Fruit fly (Drosophila melanogaster): ENCODE measurements around the gene Gr22f.

Gr22f gene

dm6 chr2L:1715699-1716333 lies 40.4 kb downstream of the Gr22f start, which contains the start of gene frtz (continued):
- TF ChIP-seq unc-4 (GFP tag; IDR thresholded peaks at IDR 0.05; ENCODE audit: partially characterized antibody) (peak; percentile 82), CG42726 (GFP tag; IDR thresholded peaks at IDR 0.05; ENCODE audit: partially characterized antibody) (peak; percentile 82), CG12769 (tag; optimal IDR thresholded peaks at IDR 0.05) (no peak), gsb (GFP tag; IDR thresholded peaks at IDR 0.05) (no peak), CG4854 (GFP tag; optimal IDR thresholded peaks at IDR 0.05) (no peak), CG1792 (GFP tag; optimal IDR thresholded peaks at IDR 0.05) (no peak), CG11504 (tag; optimal IDR thresholded peaks at IDR 0.05) (peak; percentile 89), CG1647 (GFP tag; optimal IDR thresholded peaks at IDR 0.05) (no peak), insv (GFP tag; optimal IDR thresholded peaks at IDR 0.05) (no peak), shn (GFP tag; optimal IDR thresholded peaks at IDR 0.05) (no peak), nmo (GFP tag; optimal IDR thresholded peaks at IDR 0.05) (peak; percentile 32), sisA (GFP tag; IDR thresholded peaks at IDR 0.05) (no peak), jigr1 (GFP tag; IDR thresholded peaks at IDR 0.05) (no peak), wdn (GFP tag; IDR thresholded peaks at IDR 0.05) (0 out of 2 replicates have a peak, but pooled peaks have one; percentile 9), peb (GFP tag; IDR thresholded peaks at IDR 0.05) (no peak), BEAF-32 (GFP tag; optimal IDR thresholded peaks at IDR 0.05) (peak; percentile 92), btn (GFP tag; optimal IDR thresholded peaks at IDR 0.05) (no peak), CG13287 (GFP tag; IDR thresholded peaks at IDR 0.05; ENCODE audit: partially characterized antibody) (peak; percentile 89), CG4707 (GFP tag; optimal IDR thresholded peaks at IDR 0.05) (no peak), Six4 (GFP tag; optimal IDR thresholded peaks at IDR 0.05) (no peak), sug (tag; optimal IDR thresholded peaks at IDR 0.05) (peak; percentile 46), gcm2 (GFP tag; optimal IDR thresholded peaks at IDR 0.05) (no peak), crol (GFP tag; IDR thresholded peaks at IDR 0.05) (no peak), fd96Cb (tag; optimal IDR thresholded peaks at IDR 0.05) (no peak), CG6254 (GFP tag; optimal IDR thresholded peaks at IDR 0.05) (no peak), CG17612 (GFP tag; IDR thresholded peaks at IDR 0.05) (no peak), danr (GFP tag; IDR thresholded peaks at IDR 0.05) (no peak), MBD-R2 (GFP tag; IDR thresholded peaks at IDR 0.05) (peak; percentile 79), pzg (GFP tag; optimal IDR thresholded peaks at IDR 0.05) (peak; percentile 87), CG4424 (GFP tag; optimal IDR thresholded peaks at IDR 0.05) (no peak), Adf1 (GFP tag; IDR thresholded peaks at IDR 0.05) (no peak), lab (GFP tag; optimal IDR thresholded peaks at IDR 0.05) (no peak), CHES-1-like (GFP tag; optimal IDR thresholded peaks at IDR 0.05) (peak; percentile 29), HLHmδ (GFP tag; optimal IDR thresholded peaks at IDR 0.05) (peak; percentile 3), ci (GFP tag; IDR thresholded peaks at IDR 0.05) (peak; percentile 41; the same call in 2 of the 3 replicates), Aef1 (GFP tag; IDR thresholded peaks at IDR 0.05) (no peak), disco-r (GFP tag; optimal IDR thresholded peaks at IDR 0.05) (no peak), CG13296 (GFP tag; optimal IDR thresholded peaks at IDR 0.05) (no peak), corto (GFP tag; optimal IDR thresholded peaks at IDR 0.05) (no peak), trem (tag; optimal IDR thresholded peaks at IDR 0.05) (peak; percentile 55), CG17829 (tag; optimal IDR thresholded peaks at IDR 0.05) (peak; percentile 29), nau (GFP tag; optimal IDR thresholded peaks at IDR 0.05) (no peak), CG9932 (GFP tag; IDR thresholded peaks at IDR 0.05) (peak; percentile 71), pros (GFP tag; optimal IDR thresholded peaks at IDR 0.05) (no peak)
